Worm (Caenorhabditis elegans) whole organism, L4 larva: Measurements from ENCODE around the gene T09D3.8.

Source experiments
- F49E8.2 ChIP-seq: sonication (generic microtip); optimal IDR thresholded peaks from 2 replicates; lab custom pipeline; 2016; ENCODE audit warnings: missing compliant biosample characterization, mild to moderate bottlenecking, missing genetic modification characterization, borderline replicate concordance
- Y105C5A.15 ChIP-seq: fragments of 200-800 bp; sonication (Bioruptor generic); IDR thresholded peaks from 2 replicates; pipeline ENCODE4 v1.3.6; 2022; ENCODE audit warnings: missing genetic modification characterization, missing compliant biosample characterization
- daf-12 ChIP-seq: fragments of 150-350 bp; optimal IDR thresholded peaks from 2 replicates; lab custom pipeline; 2014; ENCODE audit warnings: missing biosample characterization, missing genetic modification reagents, missing genetic modification characterization
- dpl-1 ChIP-seq: fragments of 150-350 bp; optimal IDR thresholded peaks from 2 replicates; lab custom pipeline; 2014; ENCODE audit warnings: missing biosample characterization, missing genetic modification reagents, missing genetic modification characterization
- lin-29 ChIP-seq: fragments of 200-800 bp; sonication (Bioruptor generic); IDR thresholded peaks from 2 replicates; pipeline ENCODE4 v1.3.6; 2022; ENCODE audit warnings: missing genetic modification reagents, missing genetic modification characterization, missing compliant biosample characterization
- lin-38 ChIP-seq: fragments of 200-800 bp; sonication (Bioruptor generic); IDR thresholded peaks from 2 replicates; pipeline ENCODE4 v1.3.6; 2022; ENCODE audit warnings: missing genetic modification reagents, missing genetic modification characterization, missing compliant biosample characterization
- nhr-10 ChIP-seq: fragments of 150-350 bp; optimal IDR thresholded peaks from 2 replicates; lab custom pipeline; 2014; ENCODE audit warnings: missing biosample characterization, missing genetic modification characterization
- nhr-28 ChIP-seq: fragments of 150-350 bp; optimal IDR thresholded peaks from 2 replicates; lab custom pipeline; 2014; ENCODE audit warnings: missing biosample characterization, missing genetic modification characterization
- snpc-4 ChIP-seq: fragments of 150-350 bp; optimal IDR thresholded peaks from 2 replicates; lab custom pipeline; 2014; ENCODE audit warnings: missing biosample characterization, missing genetic modification characterization
- spr-3 ChIP-seq: fragments of 200-800 bp; sonication (Bioruptor generic); optimal IDR thresholded peaks from 2 replicates; lab custom pipeline; 2018; ENCODE audit warnings: mild to moderate bottlenecking, missing genetic modification characterization, missing compliant biosample characterization
- unc-62 ChIP-seq, 3 experiments: fragments of 150-350 bp in 1 of 3; sonication (generic microtip); optimal IDR thresholded peaks in 2 of 3; peaks in 1 of 3; 1 replicate in 1 of 3; 2 replicates in 2 of 3; lab custom pipeline; 2014 to 2017; ENCODE audit warnings: missing biosample characterization in 3 of 3, missing genetic modification characterization in 3 of 3, missing genetic modification reagents in 3 of 3, missing genotype in 1 of 3
- ztf-11 ChIP-seq: fragments of 150-350 bp; optimal IDR thresholded peaks from 2 replicates; lab custom pipeline; 2014; ENCODE audit warnings: missing biosample characterization, missing genetic modification characterization

ce11 chrV:5324566-5324965 is 40.4 kb upstream of the T09D3.8 start, which contains the start of gene ceh-33:
- TF ChIP-seq dpl-1 (GFP tag; lab: Kevin White, UChicago) = no peak
- peak in 1 of 2 experiments; percentile 55 for TF ChIP-seq unc-62 (GFP tag; optimal IDR thresholded peaks at IDR 0.05 in 1 of 2; lab: Kevin White, UChicago)
- TF ChIP-seq unc-62 (tag; optimal IDR thresholded peaks at IDR 0.05; lab: Kevin White, UChicago) = no peak
- no peak for TF ChIP-seq ztf-11
- TF ChIP-seq spr-3 = no peak
- TF ChIP-seq nhr-10 (tag; lab: Kevin White, UChicago) = no peak
- no peak for TF ChIP-seq snpc-4 (tag; lab: Kevin White, UChicago)
- TF ChIP-seq daf-12 (tag; lab: Kevin White, UChicago) = no peak
- TF ChIP-seq nhr-28 = no peak
- no peak for TF ChIP-seq F49E8.2 (tag; lab: Kevin White, UChicago)
- TF ChIP-seq lin-29 (GFP tag; lab: Robert Waterston, UW) = no peak
- no peak for TF ChIP-seq lin-38 (GFP tag; lab: Robert Waterston, UW)
- TF ChIP-seq Y105C5A.15 (GFP tag; lab: Robert Waterston, UW) = no peak
